Fruit fly (Drosophila melanogaster) whole organism, prepupa: Measurements from ENCODE around the gene CG13297.

Source experiments
- Blimp-1 ChIP-seq: fragments of 200-800 bp; sonication (Bioruptor generic); optimal IDR thresholded peaks from 3 replicates; lab custom pipeline; 2017; ENCODE audit warnings: missing biosample characterization, missing genetic modification characterization, mild to moderate bottlenecking, moderate library complexity, missing genetic modification reagents
- CG10669 ChIP-seq: fragments of 200-800 bp; sonication (Bioruptor generic); optimal IDR thresholded peaks from 3 replicates; lab custom pipeline; 2018; ENCODE audit warnings: missing biosample characterization, mild to moderate bottlenecking, missing genetic modification characterization, moderate library complexity
- CG15336 ChIP-seq: fragments of 200-800 bp; sonication (Bioruptor generic); IDR thresholded peaks from 2 replicates; pipeline ENCODE4 v1.3.6; 2022; ENCODE audit warnings: missing biosample characterization, missing genetic modification characterization
- CG1621 ChIP-seq: fragments of 200-800 bp; sonication (Bioruptor generic); optimal IDR thresholded peaks from 3 replicates; lab custom pipeline; 2018; ENCODE audit warnings: missing biosample characterization, mild to moderate bottlenecking, missing genetic modification characterization
- CG16779 ChIP-seq: fragments of 200-800 bp; sonication (Bioruptor generic); optimal IDR thresholded peaks from 3 replicates; lab custom pipeline; 2017; ENCODE audit warnings: missing biosample characterization, mild to moderate bottlenecking, missing genetic modification characterization
- CG31627 ChIP-seq: fragments of 200-800 bp; sonication (Bioruptor generic); optimal IDR thresholded peaks from 3 replicates; lab custom pipeline; 2016; ENCODE audit warnings: missing biosample characterization, missing genetic modification characterization
- CG32006 ChIP-seq: fragments of 200-800 bp; sonication (Bioruptor generic); optimal IDR thresholded peaks from 3 replicates; lab custom pipeline; 2017; ENCODE audit warnings: missing biosample characterization, mild to moderate bottlenecking, missing genetic modification characterization
- CG34406 ChIP-seq: fragments of 200-800 bp; sonication (Bioruptor generic); optimal IDR thresholded peaks from 3 replicates; lab custom pipeline; 2016; ENCODE audit warnings: missing biosample characterization, missing genetic modification characterization
- CG3919 ChIP-seq: fragments of 200-800 bp; sonication (Bioruptor generic); optimal IDR thresholded peaks from 3 replicates; lab custom pipeline; 2016; ENCODE audit warnings: missing biosample characterization, missing genetic modification characterization
- CG4318 ChIP-seq: fragments of 200-800 bp; sonication (Bioruptor generic); optimal IDR thresholded peaks from 3 replicates; lab custom pipeline; 2017; ENCODE audit warnings: missing biosample characterization, mild to moderate bottlenecking, missing genetic modification characterization
- CG6276 ChIP-seq: fragments of 200-800 bp; sonication (Bioruptor generic); optimal IDR thresholded peaks from 2 replicates; lab custom pipeline; 2017; ENCODE audit warnings: missing biosample characterization, mild to moderate bottlenecking, missing genetic modification characterization
- CG6792 ChIP-seq: fragments of 200-800 bp; sonication (Bioruptor generic); optimal IDR thresholded peaks from 3 replicates; lab custom pipeline; 2016; ENCODE audit warnings: missing biosample characterization, missing genetic modification characterization
- CG6808 ChIP-seq: fragments of 200-800 bp; sonication (Bioruptor generic); optimal IDR thresholded peaks from 3 replicates; lab custom pipeline; 2017; ENCODE audit warnings: missing biosample characterization, missing genetic modification characterization, mild to moderate bottlenecking, moderate library complexity, missing genetic modification reagents
- CG6854 ChIP-seq: fragments of 200-800 bp; sonication (Bioruptor generic); optimal IDR thresholded peaks from 2 replicates; lab custom pipeline; 2017; ENCODE audit warnings: missing biosample characterization, mild to moderate bottlenecking, missing genetic modification characterization
- CG7368 ChIP-seq: fragments of 200-800 bp; sonication (Bioruptor generic); optimal IDR thresholded peaks from 3 replicates; lab custom pipeline; 2016; ENCODE audit warnings: missing biosample characterization, missing genetic modification characterization
- CG8319 ChIP-seq: fragments of 200-800 bp; sonication (Bioruptor generic); optimal IDR thresholded peaks from 3 replicates; lab custom pipeline; 2016; ENCODE audit warnings: missing biosample characterization, missing genetic modification characterization
- CG8632 ChIP-seq: fragments of 200-800 bp; sonication (Bioruptor generic); optimal IDR thresholded peaks from 3 replicates; lab custom pipeline; 2016; ENCODE audit warnings: missing biosample characterization, missing genetic modification characterization
- CG9139 ChIP-seq: fragments of 200-800 bp; sonication (Bioruptor generic); optimal IDR thresholded peaks from 3 replicates; lab custom pipeline; 2017; ENCODE audit warnings: missing biosample characterization, mild to moderate bottlenecking, missing genetic modification characterization
- Eip75B ChIP-seq: fragments of 200-800 bp; sonication (Bioruptor generic); optimal IDR thresholded peaks from 3 replicates; lab custom pipeline; 2016; ENCODE audit warnings: missing biosample characterization, missing genetic modification characterization
- Eip78C ChIP-seq: fragments of 200-800 bp; sonication (Bioruptor generic); peaks from one replicate; lab custom pipeline; 2016; ENCODE audit warnings: missing biosample characterization, missing genetic modification characterization
- Eip93F ChIP-seq: fragments of 200-800 bp; sonication (Bioruptor generic); optimal IDR thresholded peaks from 2 replicates; lab custom pipeline; 2016; ENCODE audit warnings: missing biosample characterization, mild to moderate bottlenecking, missing genetic modification characterization
- Ets96B ChIP-seq: fragments of 200-800 bp; optimal IDR thresholded peaks from 2 replicates; lab custom pipeline; 2019; ENCODE audit warnings: missing biosample characterization, mild to moderate bottlenecking, missing genetic modification characterization, moderate library complexity
- Hr38 ChIP-seq: sonication (Bioruptor generic); optimal IDR thresholded peaks from 2 replicates; lab custom pipeline; 2016; ENCODE audit warnings: missing biosample characterization, missing genetic modification characterization
- Hr39 ChIP-seq: fragments of 200-800 bp; sonication (Bioruptor generic); optimal IDR thresholded peaks from 2 replicates; lab custom pipeline; 2016; ENCODE audit warnings: missing biosample characterization, missing genetic modification characterization
- Met ChIP-seq: fragments of 200-800 bp; sonication (Bioruptor generic); optimal IDR thresholded peaks from 3 replicates; lab custom pipeline; 2016; ENCODE audit warnings: missing biosample characterization, missing genetic modification characterization
- OdsH ChIP-seq: fragments of 200-800 bp; sonication (Bioruptor generic); optimal IDR thresholded peaks from 3 replicates; lab custom pipeline; 2016; ENCODE audit warnings: missing biosample characterization, missing genetic modification characterization
- Smox ChIP-seq: fragments of 200-800 bp; sonication (Bioruptor generic); optimal IDR thresholded peaks from 3 replicates; lab custom pipeline; 2016; ENCODE audit warnings: missing biosample characterization, missing genetic modification characterization
- Sox102F ChIP-seq: fragments of 200-800 bp; sonication (Bioruptor generic); optimal IDR thresholded peaks from 2 replicates; lab custom pipeline; 2016; ENCODE audit warnings: missing biosample characterization, mild to moderate bottlenecking, missing genetic modification characterization
- Sox14 ChIP-seq: fragments of 200-800 bp; sonication (Bioruptor generic); optimal IDR thresholded peaks from 3 replicates; lab custom pipeline; 2016; ENCODE audit warnings: missing biosample characterization, missing genetic modification characterization
- Sox15 ChIP-seq: fragments of 200-800 bp; sonication (Bioruptor generic); optimal IDR thresholded peaks from 3 replicates; lab custom pipeline; 2016; ENCODE audit warnings: missing biosample characterization, missing genetic modification characterization
- achi ChIP-seq: fragments of 200-800 bp; sonication (Bioruptor generic); optimal IDR thresholded peaks from 3 replicates; lab custom pipeline; 2016; ENCODE audit warnings: missing biosample characterization, missing genetic modification characterization
- acj6 ChIP-seq: fragments of 200-800 bp; sonication (Bioruptor generic); optimal IDR thresholded peaks from 3 replicates; lab custom pipeline; 2016; ENCODE audit warnings: missing biosample characterization, missing genetic modification characterization
- cyc ChIP-seq: fragments of 200-800 bp; sonication (Bioruptor generic); optimal IDR thresholded peaks from 3 replicates; lab custom pipeline; 2016; ENCODE audit warnings: missing biosample characterization, missing genetic modification characterization
- dsx ChIP-seq: fragments of 200-800 bp; optimal IDR thresholded peaks from 3 replicates; lab custom pipeline; 2019; ENCODE audit warnings: missing biosample characterization, mild to moderate bottlenecking, missing genetic modification characterization, moderate library complexity; ENCODE audit not compliant: poor library complexity, severe bottlenecking
- fd59A ChIP-seq: fragments of 200-800 bp; sonication (Bioruptor generic); optimal IDR thresholded peaks from 2 replicates; lab custom pipeline; 2017; ENCODE audit warnings: missing biosample characterization, mild to moderate bottlenecking, missing genetic modification characterization, missing genetic modification reagents
- fd85E ChIP-seq: fragments of 200-800 bp; sonication (Bioruptor generic); optimal IDR thresholded peaks from 3 replicates; lab custom pipeline; 2016; ENCODE audit warnings: missing biosample characterization, missing genetic modification characterization
- lz ChIP-seq: fragments of 200-800 bp; sonication (Bioruptor generic); optimal IDR thresholded peaks from 3 replicates; lab custom pipeline; 2016; ENCODE audit warnings: missing biosample characterization, missing genetic modification characterization
- net ChIP-seq: fragments of 200-800 bp; sonication (Bioruptor generic); optimal IDR thresholded peaks from 3 replicates; lab custom pipeline; 2016; ENCODE audit warnings: missing biosample characterization, missing genetic modification characterization
- pdm3 ChIP-seq: fragments of 200-800 bp; sonication (Bioruptor generic); optimal IDR thresholded peaks from 3 replicates; lab custom pipeline; 2016; ENCODE audit warnings: missing biosample characterization, missing genetic modification characterization
- salr ChIP-seq, 2 experiments: fragments of 200-800 bp; sonication (Bioruptor generic); optimal IDR thresholded peaks; 3 replicates each; lab custom pipeline; 2016 to 2018; ENCODE audit warnings: missing biosample characterization in 2 of 2, missing genetic modification characterization in 2 of 2, mild to moderate bottlenecking in 1 of 2
- spab ChIP-seq: fragments of 200-800 bp; sonication (Bioruptor generic); optimal IDR thresholded peaks from 2 replicates; lab custom pipeline; 2017; ENCODE audit warnings: missing biosample characterization, mild to moderate bottlenecking, missing genetic modification characterization, missing genetic modification reagents
- ss ChIP-seq, 2 experiments: fragments of 200-800 bp; sonication (Bioruptor generic); optimal IDR thresholded peaks; 2 replicates in 1 of 2; 3 replicates in 1 of 2; lab custom pipeline; 2017 to 2018; ENCODE audit warnings: mild to moderate bottlenecking in 2 of 2, missing biosample characterization in 2 of 2, missing genetic modification characterization in 2 of 2, moderate library complexity in 1 of 2
- svp ChIP-seq: fragments of 200-800 bp; sonication (Bioruptor generic); peaks from one replicate; lab custom pipeline; 2016; ENCODE audit warnings: missing biosample characterization, missing genetic modification characterization
- topi ChIP-seq: fragments of 200-800 bp; sonication (Bioruptor generic); optimal IDR thresholded peaks from 3 replicates; lab custom pipeline; 2016; ENCODE audit warnings: missing biosample characterization, missing genetic modification characterization
- vri ChIP-seq: fragments of 200-800 bp; sonication (Bioruptor generic); optimal IDR thresholded peaks from 3 replicates; lab custom pipeline; 2016; ENCODE audit warnings: missing biosample characterization, mild to moderate bottlenecking, missing genetic modification characterization

The CG13297 gene

DNA sequence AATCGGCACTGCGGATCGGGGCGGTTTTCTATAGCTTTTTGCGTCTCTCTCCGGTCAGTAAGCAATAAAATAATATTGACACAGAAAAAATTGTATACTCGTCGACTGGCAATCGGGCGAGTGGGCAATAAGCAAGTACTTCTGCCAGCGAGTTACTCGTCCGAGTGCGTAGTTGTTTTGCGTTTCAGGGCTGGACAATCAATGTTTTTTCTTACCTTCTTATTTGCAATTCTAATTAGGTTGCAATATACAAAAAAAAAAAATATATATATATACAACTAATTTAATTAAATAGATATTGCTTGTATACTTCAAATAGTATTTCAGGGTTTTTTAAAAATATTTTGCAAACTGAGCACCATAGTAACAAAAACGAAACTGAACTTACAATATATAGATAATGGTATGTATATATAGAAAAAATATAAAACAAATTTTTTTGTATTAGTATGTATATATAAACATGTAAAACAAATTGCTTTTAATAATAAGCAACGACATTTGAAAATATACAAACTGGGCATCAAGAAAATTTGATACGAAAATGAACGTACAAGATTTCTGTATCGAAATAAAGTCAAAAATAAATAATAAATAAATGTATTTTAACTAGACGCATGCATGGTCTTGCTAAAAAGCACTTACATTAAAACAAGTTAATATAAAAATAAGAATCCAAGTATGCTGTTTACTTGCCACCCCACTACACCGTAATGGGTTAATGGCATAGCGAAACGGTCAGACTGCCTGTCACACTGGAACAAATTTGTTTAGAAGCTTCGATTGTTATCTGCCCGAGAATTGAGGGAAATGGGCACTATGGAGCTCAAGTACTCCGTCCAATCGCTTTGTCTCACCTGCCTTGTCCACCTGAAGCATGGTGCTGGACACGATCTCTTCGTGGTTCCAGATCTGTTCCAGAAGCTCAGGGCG lies 32.1 kb upstream of the CG13297 start, which contains the start of the genes D19A and CG7386 (continued):
- TF ChIP-seq net (no peak), Eip75B (no peak), CG8632 (GFP tag; lab: Kevin White, UChicago) (peak; percentile 32), ss (GFP tag; optimal IDR thresholded peaks at IDR 0.05; lab: Kevin White, UChicago) (peak; percentile 17 to 35), OdsH (peak; percentile 37), CG7368 (GFP tag; lab: Kevin White, UChicago) (no peak), CG31627 (GFP tag; lab: Kevin White, UChicago) (peak; percentile 69), CG3919 (GFP tag; lab: Kevin White, UChicago) (peak; percentile 48), salr (GFP tag; optimal IDR thresholded peaks at IDR 0.05; lab: Kevin White, UChicago) (peak in 1 of 2 experiments; percentile 40), fd85E (GFP tag; lab: Kevin White, UChicago) (no peak), CG6792 (GFP tag; lab: Kevin White, UChicago) (peak; percentile 34), svp (GFP tag; lab: Kevin White, UChicago) (peak; percentile 89), CG1621 (tag; lab: Kevin White, UChicago) (peak; percentile 21), lz (GFP tag; lab: Kevin White, UChicago) (peak; percentile 56), cyc (peak; percentile 46), Met (peak; percentile 59), CG32006 (GFP tag; lab: Kevin White, UChicago) (peak; percentile 56), topi (GFP tag; lab: Kevin White, UChicago) (peak; percentile 50), Sox15 (GFP tag; lab: Kevin White, UChicago) (peak; percentile 20)

DNA sequence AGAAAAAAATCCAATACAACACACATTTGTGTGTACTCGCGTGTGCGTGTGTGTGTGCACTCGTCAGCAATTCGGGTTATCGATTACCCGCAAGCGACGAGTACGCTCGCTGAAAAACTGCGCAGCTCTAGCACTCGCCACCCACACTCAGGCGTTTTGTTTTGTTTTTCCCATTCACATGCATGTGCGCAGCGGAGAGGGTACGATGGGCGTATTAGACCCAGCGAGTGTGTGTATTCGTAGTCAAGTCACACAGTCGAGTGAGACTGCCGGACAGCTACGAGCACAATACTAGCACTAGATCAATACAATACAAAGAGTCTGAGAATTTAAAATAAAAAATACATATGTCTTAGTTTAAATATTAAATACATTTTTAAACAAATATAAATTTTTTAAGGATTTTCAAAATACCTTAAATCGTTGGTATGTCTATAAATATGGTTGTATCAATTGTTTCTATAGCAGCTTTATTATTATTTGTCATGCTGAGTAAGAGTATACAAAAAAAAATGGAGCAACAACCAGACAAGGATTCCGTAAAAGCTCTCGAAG lies 27.8 kb upstream of the CG13297 start, which contains the start of the genes D19B and CG43293:
Gene D19B, minus strand, starts transcription at position 37 of the 555 bp plus-strand sequence.
Gene CG43293, plus strand, starts transcription at position 306 of the 555 bp plus-strand sequence.
- TF ChIP-seq Eip78C (GFP tag; lab: Kevin White, UChicago) (peak; percentile 96), Sox102F (GFP tag; lab: Kevin White, UChicago) (peak; percentile 88), fd59A (GFP tag; lab: Kevin White, UChicago) (peak; percentile 71), spab (GFP tag; lab: Kevin White, UChicago) (peak; percentile 81), Smox (GFP tag; lab: Kevin White, UChicago) (peak; percentile 83), Eip93F (GFP tag; lab: Kevin White, UChicago) (peak; percentile 80), CG15336 (GFP tag; lab: Robert Waterston, UW) (peak; percentile 91), Ets96B (tag; lab: Kevin White, UChicago) (peak; percentile 83), CG3919 (GFP tag; lab: Kevin White, UChicago) (peak; percentile 93), Sox14 (peak; percentile 88), CG6276 (GFP tag; lab: Kevin White, UChicago) (peak; percentile 36), CG16779 (tag; lab: Kevin White, UChicago) (peak; percentile 81), net (peak; percentile 93), CG34406 (GFP tag; lab: Kevin White, UChicago) (peak; percentile 83), dsx (GFP tag; lab: Kevin White, UChicago) (peak; percentile 77), CG10669 (GFP tag; lab: Kevin White, UChicago) (peak; percentile 85), topi (GFP tag; lab: Kevin White, UChicago) (peak; percentile 83), CG4318 (peak; percentile 71), vri (GFP tag; lab: Kevin White, UChicago) (no peak), Hr38 (GFP tag; lab: Kevin White, UChicago) (no peak), pdm3 (GFP tag; lab: Kevin White, UChicago) (peak; percentile 86), OdsH (peak; percentile 91), CG8632 (GFP tag; lab: Kevin White, UChicago) (peak; percentile 82), Blimp-1 (GFP tag; lab: Kevin White, UChicago) (no peak), acj6 (GFP tag; lab: Kevin White, UChicago) (peak; percentile 90), achi (GFP tag; lab: Kevin White, UChicago) (peak; percentile 90), CG1621 (tag; lab: Kevin White, UChicago) (peak; percentile 86), CG32006 (GFP tag; lab: Kevin White, UChicago) (peak; percentile 87), CG6854 (GFP tag; lab: Kevin White, UChicago) (peak; percentile 65), Hr39 (peak; percentile 85), ss (GFP tag; optimal IDR thresholded peaks at IDR 0.05; lab: Kevin White, UChicago) (no peak), cyc (peak; percentile 84), CG6792 (GFP tag; lab: Kevin White, UChicago) (peak; percentile 85), CG8319 (peak; percentile 77), CG9139 (GFP tag; lab: Kevin White, UChicago) (peak; percentile 69), Sox15 (GFP tag; lab: Kevin White, UChicago) (peak; percentile 72), CG6808 (peak; percentile 76), Met (peak; percentile 85)
